Worm (Caenorhabditis elegans) whole organism, midembryonic: Measurements from ENCODE around the gene copb-1.

ENCODE experiments used
- T22C8.4 ChIP-seq: fragments of 200-800 bp; sonication (Bioruptor generic); IDR thresholded peaks from 2 replicates; pipeline ENCODE4 v1.3.6; 2022; ENCODE audit warnings: missing genetic modification characterization, missing compliant biosample characterization
- cog-1 ChIP-seq: sonication (generic microtip); optimal IDR thresholded peaks from 2 replicates; lab custom pipeline; 2016; ENCODE audit warnings: missing genetic modification characterization, missing compliant biosample characterization
- flt-1 ChIP-seq: fragments of 200-800 bp; sonication (Bioruptor generic); IDR thresholded peaks from 2 replicates; pipeline ENCODE4 v1.3.6; 2022; ENCODE audit warnings: missing genetic modification characterization, missing compliant biosample characterization
- klf-2 ChIP-seq: fragments of 200-800 bp; sonication (Bioruptor generic); conservative IDR thresholded peaks from 2 replicates; pipeline ENCODE4 v1.3.6; 2022; ENCODE audit warnings: missing genetic modification reagents, missing genetic modification characterization, missing compliant biosample characterization
- med-1 ChIP-seq: sonication (generic microtip); optimal IDR thresholded peaks from 2 replicates; lab custom pipeline; 2017; ENCODE audit warnings: missing genetic modification characterization, mild to moderate bottlenecking, missing compliant biosample characterization, antibody characterized with exemption, missing genetic modification reagents; ENCODE audit not compliant: insufficient read depth
- ref-1 ChIP-seq: fragments of 200-800 bp; sonication (Bioruptor generic); conservative IDR thresholded peaks from 2 replicates; pipeline ENCODE4 v1.3.6; 2022; ENCODE audit warnings: missing genetic modification reagents, missing genetic modification characterization, missing compliant biosample characterization
- tab-1 ChIP-seq: fragments of 200-800 bp; sonication (Bioruptor generic); IDR thresholded peaks from 2 replicates; pipeline ENCODE4 v1.3.6; 2022; ENCODE audit warnings: missing genetic modification characterization, missing compliant biosample characterization
- ztf-23 ChIP-seq: fragments of 200-800 bp; sonication (Bioruptor generic); IDR thresholded peaks from 2 replicates; pipeline ENCODE4 v1.3.6; 2022; ENCODE audit warnings: missing genetic modification reagents, missing genetic modification characterization, missing compliant biosample characterization
- ztf-29 ChIP-seq: fragments of 200-800 bp; sonication (Bioruptor generic); IDR thresholded peaks from 2 replicates; pipeline ENCODE4 v1.3.6; 2022; ENCODE audit warnings: missing genetic modification reagents, missing genetic modification characterization, missing compliant biosample characterization

copb-1 gene

ce11 chrII:3048378-3048777 lies 30.2 kb upstream of the copb-1 start, which contains the start of gene sri-28:
sri-28 (plus strand) TSS chrII:3048678.
- TF ChIP-seq klf-2 (GFP tag; lab: Robert Waterston, UW): no peak
- no peak for TF ChIP-seq tab-1 (GFP tag; lab: Robert Waterston, UW)
- TF ChIP-seq med-1 (GFP tag; lab: Kevin White, UChicago): no peak
- TF ChIP-seq ztf-23 (GFP tag; lab: Robert Waterston, UW): no peak
- TF ChIP-seq cog-1 (tag; lab: Kevin White, UChicago): no peak
- no peak for TF ChIP-seq T22C8.4 (GFP tag; lab: Robert Waterston, UW)

ce11 chrII:3048989-3049388 lies 29.6 kb upstream of the copb-1 start:
- no peak for TF ChIP-seq klf-2 (GFP tag; lab: Robert Waterston, UW)
- no peak for TF ChIP-seq flt-1 (GFP tag; lab: Robert Waterston, UW)
- TF ChIP-seq ref-1 (GFP tag; lab: Robert Waterston, UW): no peak
- no peak for TF ChIP-seq tab-1 (GFP tag; lab: Robert Waterston, UW)
- no peak for TF ChIP-seq T22C8.4 (GFP tag; lab: Robert Waterston, UW)
- no peak for TF ChIP-seq med-1 (GFP tag; lab: Kevin White, UChicago)
- no peak for TF ChIP-seq ztf-23 (GFP tag; lab: Robert Waterston, UW)
- TF ChIP-seq ztf-29 (GFP tag; lab: Robert Waterston, UW): no peak
- no peak for TF ChIP-seq cog-1 (tag; lab: Kevin White, UChicago)

- TF ChIP-seq ztf-29 (GFP tag; lab: Robert Waterston, UW): no peak
- no peak for TF ChIP-seq ref-1 (GFP tag; lab: Robert Waterston, UW)
- no peak for TF ChIP-seq ztf-23 (GFP tag; lab: Robert Waterston, UW)
- TF ChIP-seq T22C8.4 (GFP tag; lab: Robert Waterston, UW): no peak
- no peak for TF ChIP-seq med-1 (GFP tag; lab: Kevin White, UChicago)
- TF ChIP-seq tab-1 (GFP tag; lab: Robert Waterston, UW): no peak
- no peak for TF ChIP-seq flt-1 (GFP tag; lab: Robert Waterston, UW)
Observed at ce11 chrII:3050703-3051102, 27.9 kb upstream of the copb-1 start, which contains the start of gene sri-31. sri-31 (plus strand) TSS chrII:3051003.

- TF ChIP-seq cog-1 (tag; lab: Kevin White, UChicago) (no peak), klf-2 (GFP tag; lab: Robert Waterston, UW) (no peak), ztf-23 (GFP tag; lab: Robert Waterston, UW) (no peak), ztf-29 (GFP tag; lab: Robert Waterston, UW) (no peak), ref-1 (GFP tag; lab: Robert Waterston, UW) (no peak), T22C8.4 (GFP tag; lab: Robert Waterston, UW) (no peak), med-1 (GFP tag; lab: Kevin White, UChicago) (no peak), tab-1 (GFP tag; lab: Robert Waterston, UW) (no peak), flt-1 (GFP tag; lab: Robert Waterston, UW) (no peak)
Observed at ce11 chrII:3051332-3051731, 27.3 kb upstream of the copb-1 start.

ce11 chrII:3052843-3053242 lies 25.8 kb upstream of the copb-1 start:
- TF ChIP-seq ztf-23 (GFP tag; lab: Robert Waterston, UW): no peak
- TF ChIP-seq ztf-29 (GFP tag; lab: Robert Waterston, UW): no peak
- TF ChIP-seq med-1 (GFP tag; lab: Kevin White, UChicago): no peak
- no peak for TF ChIP-seq tab-1 (GFP tag; lab: Robert Waterston, UW)
- TF ChIP-seq cog-1 (tag; lab: Kevin White, UChicago): no peak
- TF ChIP-seq klf-2 (GFP tag; lab: Robert Waterston, UW): no peak
- TF ChIP-seq flt-1 (GFP tag; lab: Robert Waterston, UW): no peak
- no peak for TF ChIP-seq ref-1 (GFP tag; lab: Robert Waterston, UW)
- TF ChIP-seq T22C8.4 (GFP tag; lab: Robert Waterston, UW): no peak

ce11 chrII:3053689-3054088 lies 24.9 kb upstream of the copb-1 start:
- TF ChIP-seq klf-2 (GFP tag; lab: Robert Waterston, UW) (no peak), ztf-23 (GFP tag; lab: Robert Waterston, UW) (no peak), tab-1 (GFP tag; lab: Robert Waterston, UW) (no peak), ref-1 (GFP tag; lab: Robert Waterston, UW) (no peak), cog-1 (tag; lab: Kevin White, UChicago) (no peak), flt-1 (GFP tag; lab: Robert Waterston, UW) (no peak), med-1 (GFP tag; lab: Kevin White, UChicago) (no peak), ztf-29 (GFP tag; lab: Robert Waterston, UW) (no peak), T22C8.4 (GFP tag; lab: Robert Waterston, UW) (no peak)

- no peak for TF ChIP-seq ztf-23 (GFP tag; lab: Robert Waterston, UW)
- no peak for TF ChIP-seq ztf-29 (GFP tag; lab: Robert Waterston, UW)
- no peak for TF ChIP-seq med-1 (GFP tag; lab: Kevin White, UChicago)
- TF ChIP-seq tab-1 (GFP tag; lab: Robert Waterston, UW): no peak
- no peak for TF ChIP-seq cog-1 (tag; lab: Kevin White, UChicago)
- no peak for TF ChIP-seq ref-1 (GFP tag; lab: Robert Waterston, UW)
Observed at ce11 chrII:3054221-3054620, 24.4 kb upstream of the copb-1 start, which contains the start of gene lido-13. lido-13 (minus strand) TSS chrII:3054321.

ce11 chrII:3054622-3055021 lies 24.0 kb upstream of the copb-1 start:
- no peak for TF ChIP-seq klf-2 (GFP tag; lab: Robert Waterston, UW)
- TF ChIP-seq ztf-29 (GFP tag; lab: Robert Waterston, UW): no peak
- TF ChIP-seq med-1 (GFP tag; lab: Kevin White, UChicago): no peak
- TF ChIP-seq flt-1 (GFP tag; lab: Robert Waterston, UW): no peak
- TF ChIP-seq cog-1 (tag; lab: Kevin White, UChicago): no peak
- no peak for TF ChIP-seq ref-1 (GFP tag; lab: Robert Waterston, UW)
- TF ChIP-seq tab-1 (GFP tag; lab: Robert Waterston, UW): no peak
- no peak for TF ChIP-seq T22C8.4 (GFP tag; lab: Robert Waterston, UW)
- TF ChIP-seq ztf-23 (GFP tag; lab: Robert Waterston, UW): no peak

- no peak for TF ChIP-seq ref-1 (GFP tag; lab: Robert Waterston, UW)
- TF ChIP-seq flt-1 (GFP tag; lab: Robert Waterston, UW): peak; percentile 55; the same call in 1 of the 2 replicates
- 0 out of 2 replicates have a peak, but pooled peaks have one; percentile 21 for TF ChIP-seq ztf-29 (GFP tag; lab: Robert Waterston, UW)
- 0 out of 2 replicates have a peak, but pooled peaks have one; percentile 52 for TF ChIP-seq ztf-23 (GFP tag; lab: Robert Waterston, UW)
Observed at ce11 chrII:3055531-3055930, 23.1 kb upstream of the copb-1 start.
